Worm (Caenorhabditis elegans): ENCODE results near the gene F25B3.2.

F25B3.2 gene

ce11 chrV:9534621-9535020 lies 42.5 kb upstream of the F25B3.2 start, which contains the start of gene tag-329:
tag-329 (plus strand) TSS chrV:9534921.
- TF ChIP-seq mep-1 (tag; optimal IDR thresholded peaks at IDR 0.05) (no peak), lir-3 (tag; optimal IDR thresholded peaks at IDR 0.05; ENCODE audit: poor library complexity) (no peak), hlh-4 (tag; optimal IDR thresholded peaks at IDR 0.05) (no peak), blmp-1 (tag; optimal IDR thresholded peaks at IDR 0.05) (no peak), sox-4 (tag; optimal IDR thresholded peaks at IDR 0.05) (no peak), pag-3 (tag; optimal IDR thresholded peaks at IDR 0.05; ENCODE audit: borderline replicate concordance, insufficient read depth) (no peak), efl-1 (optimal IDR thresholded peaks at IDR 0.05) (no peak), efl-1 (GFP tag; optimal IDR thresholded peaks at IDR 0.05 in 1 of 2) (no peak), pqm-1 (tag; optimal IDR thresholded peaks at IDR 0.05) (no peak), elt-3 (tag; optimal IDR thresholded peaks at IDR 0.05) (no peak), ets-5 (GFP tag; IDR thresholded peaks at IDR 0.05) (no peak), nhr-76 (tag; optimal IDR thresholded peaks at IDR 0.05) (no peak), hlh-17 (GFP tag; optimal IDR thresholded peaks at IDR 0.05; ENCODE audit: borderline replicate concordance) (no peak), mdl-1 (tag; optimal IDR thresholded peaks at IDR 0.05) (no peak), ztf-11 (tag; optimal IDR thresholded peaks at IDR 0.05) (no peak), jun-1 (tag; optimal IDR thresholded peaks at IDR 0.05) (no peak), hpl-2 (GFP tag; optimal IDR thresholded peaks at IDR 0.05) (no peak), aha-1 (tag; optimal IDR thresholded peaks at IDR 0.05) (no peak), lin-15B (tag; optimal IDR thresholded peaks at IDR 0.05) (no peak), nhr-11 (tag; optimal IDR thresholded peaks at IDR 0.05) (no peak)

DNA sequence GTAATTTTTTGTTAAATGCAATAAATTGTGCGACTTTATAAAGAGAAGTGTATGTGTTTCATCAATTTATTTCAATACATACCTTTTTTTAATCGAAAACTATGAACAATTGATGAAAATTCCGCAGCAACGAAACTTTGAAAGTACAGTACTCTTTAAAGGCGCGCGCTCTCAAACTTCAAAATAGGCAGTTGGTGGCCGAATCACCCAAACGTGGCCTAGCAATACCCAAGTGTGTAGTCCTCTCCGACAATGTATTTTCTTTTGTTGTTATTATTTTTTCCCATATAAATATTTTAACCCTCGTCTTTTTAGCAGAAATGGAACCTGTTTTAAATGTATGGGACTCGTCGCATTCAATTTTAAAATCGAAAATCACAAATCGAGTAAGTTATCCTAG lies 40.6 kb upstream of the F25B3.2 start, which contains the start of gene C50F4.4:
TSS of gene C50F4.4 (plus strand) at position 267 of the 400 bp plus-strand sequence.
- peak; percentile 67 for TF ChIP-seq nhr-47 (tag; optimal IDR thresholded peaks at IDR 0.05)
- TF ChIP-seq nhr-71 (tag; optimal IDR thresholded peaks at IDR 0.05), result peak; percentile 69
- no peak for TF ChIP-seq F16B12.6 (tag; optimal IDR thresholded peaks at IDR 0.05)
- TF ChIP-seq elt-3 (tag; optimal IDR thresholded peaks at IDR 0.05), result no peak
- no peak for TF ChIP-seq C34B4.2 (tag; optimal IDR thresholded peaks at IDR 0.05)
- TF ChIP-seq ces-1 (GFP tag; optimal IDR thresholded peaks at IDR 0.05), result no peak
- no peak for TF ChIP-seq Y116A8C.19 (tag; optimal IDR thresholded peaks at IDR 0.05; ENCODE audit: borderline replicate concordance)
- TF ChIP-seq ceh-8 (GFP tag; optimal IDR thresholded peaks at IDR 0.05), result no peak
- peak; percentile 61 for TF ChIP-seq dsc-1 (tag; optimal IDR thresholded peaks at IDR 0.05)
- TF ChIP-seq blmp-1 (tag; optimal IDR thresholded peaks at IDR 0.05), result no peak
- peak; percentile 32 for TF ChIP-seq pax-3 (tag; optimal IDR thresholded peaks at IDR 0.05)
- peak; percentile 12 for TF ChIP-seq mep-1 (tag; optimal IDR thresholded peaks at IDR 0.05)
- TF ChIP-seq skn-1 (tag; optimal IDR thresholded peaks at IDR 0.05), result no peak
- no peak for TF ChIP-seq C16A3.4 (tag; optimal IDR thresholded peaks at IDR 0.05)
- TF ChIP-seq nhr-28 (tag; optimal IDR thresholded peaks at IDR 0.05), result no peak
- no peak for TF ChIP-seq tbx-2 (tag; optimal IDR thresholded peaks at IDR 0.05)
- TF ChIP-seq pqm-1 (tag; optimal IDR thresholded peaks at IDR 0.05), result no peak
- peak; percentile 71 for TF ChIP-seq nhr-90 (tag; optimal IDR thresholded peaks at IDR 0.05; ENCODE audit: poor library complexity)
- TF ChIP-seq nhr-237 (tag; optimal IDR thresholded peaks at IDR 0.05), result no peak
- no peak for TF ChIP-seq unc-30 (tag; optimal IDR thresholded peaks at IDR 0.05)
- no peak for TF ChIP-seq ets-5 (GFP tag; IDR thresholded peaks at IDR 0.05)
- no peak for TF ChIP-seq snpc-4 (tag; optimal IDR thresholded peaks at IDR 0.05)
- TF ChIP-seq sox-4 (tag; optimal IDR thresholded peaks at IDR 0.05), result peak; percentile 72
- no peak for TF ChIP-seq sup-37 (GFP tag; optimal IDR thresholded peaks at IDR 0.05)
- TF ChIP-seq ceh-90 (tag; optimal IDR thresholded peaks at IDR 0.05), result peak; percentile 74
- no peak for TF ChIP-seq ama-1 (optimal IDR thresholded peaks at IDR 0.05)
- TF ChIP-seq zip-4 (GFP tag; optimal IDR thresholded peaks at IDR 0.05), result no peak
- peak; percentile 32 to 56 for TF ChIP-seq efl-1 (optimal IDR thresholded peaks at IDR 0.05)
- peak; percentile 49 to 94 for TF ChIP-seq efl-1 (GFP tag; optimal IDR thresholded peaks at IDR 0.05 in 1 of 2)
- TF ChIP-seq lin-39 (tag; optimal IDR thresholded peaks at IDR 0.05), result peak; percentile 7
- peak in 1 of 2 experiments; percentile 67 for TF ChIP-seq ztf-11 (tag; optimal IDR thresholded peaks at IDR 0.05)
- no peak for TF ChIP-seq tlp-1 (tag; optimal IDR thresholded peaks at IDR 0.05)
- peak; percentile 62 for TF ChIP-seq xbp-1 (tag; optimal IDR thresholded peaks at IDR 0.05)
- no peak for TF ChIP-seq nhr-77 (tag; optimal IDR thresholded peaks at IDR 0.05)
- no peak for TF ChIP-seq lin-15B (tag; optimal IDR thresholded peaks at IDR 0.05)
- TF ChIP-seq nhr-11 (tag; optimal IDR thresholded peaks at IDR 0.05), result no peak
- no peak for TF ChIP-seq efl-3 (GFP tag; optimal IDR thresholded peaks at IDR 0.05)
- TF ChIP-seq vab-15 (tag; optimal IDR thresholded peaks at IDR 0.05), result no peak
- no peak for TF ChIP-seq jun-1 (tag; optimal IDR thresholded peaks at IDR 0.05)
- no peak for TF ChIP-seq mdl-1 (tag; optimal IDR thresholded peaks at IDR 0.05)
- peak; percentile 63 for TF ChIP-seq nhr-85 (tag)
- TF ChIP-seq lin-35 (GFP tag; optimal IDR thresholded peaks at IDR 0.05), result peak; percentile 29 to 33
- TF ChIP-seq fkh-4 (tag; optimal IDR thresholded peaks at IDR 0.05; ENCODE audit: borderline replicate concordance), result peak; percentile 64
- TF ChIP-seq hlh-17 (GFP tag; optimal IDR thresholded peaks at IDR 0.05; ENCODE audit: borderline replicate concordance), result no peak

Measured in whole organism, L1 larva.